Fruit fly (Drosophila melanogaster): Measurements from ENCODE around the gene Dhc93AB.

dm6 chr3R:21089416-21089815, 47.1 kb upstream of the Dhc93AB start:
- TF ChIP-seq dsf (GFP tag; optimal IDR thresholded peaks at IDR 0.05; ENCODE audit: borderline replicate concordance) (no peak), fru (GFP tag; optimal IDR thresholded peaks at IDR 0.05) (peak; percentile 38), Mio (GFP tag; optimal IDR thresholded peaks at IDR 0.05) (no peak), pan (optimal IDR thresholded peaks at IDR 0.05) (no peak), Myc (optimal IDR thresholded peaks at IDR 0.05) (no peak)

Measured in whole organism, wandering third instar larva.